Fruit fly (Drosophila melanogaster) whole organism, pupa: ENCODE results near the gene Remo.

Experiments
- CG12605 ChIP-seq: fragments of 200-800 bp; sonication (Bioruptor generic); IDR thresholded peaks from 2 replicates; pipeline ENCODE4 v1.3.6; 2022; ENCODE audit warnings: missing biosample characterization, missing genetic modification characterization
- EcR ChIP-seq: fragments of 200-800 bp; sonication (Bioruptor generic); optimal IDR thresholded peaks from 3 replicates; lab custom pipeline; 2019; ENCODE audit warnings: missing biosample characterization, missing genetic modification characterization, mild to moderate bottlenecking, moderate library complexity, missing genetic modification reagents
- Snoo ChIP-seq: fragments of 200-800 bp; sonication (Bioruptor generic); optimal IDR thresholded peaks from 3 replicates; lab custom pipeline; 2017; ENCODE audit warnings: missing biosample characterization, mild to moderate bottlenecking, missing genetic modification characterization, inconsistent platforms
- gl ChIP-seq: fragments of 200-800 bp; sonication (Bioruptor generic); optimal IDR thresholded peaks from 2 replicates; lab custom pipeline; 2018; ENCODE audit warnings: missing biosample characterization, mild to moderate bottlenecking, missing genetic modification characterization

DNA sequence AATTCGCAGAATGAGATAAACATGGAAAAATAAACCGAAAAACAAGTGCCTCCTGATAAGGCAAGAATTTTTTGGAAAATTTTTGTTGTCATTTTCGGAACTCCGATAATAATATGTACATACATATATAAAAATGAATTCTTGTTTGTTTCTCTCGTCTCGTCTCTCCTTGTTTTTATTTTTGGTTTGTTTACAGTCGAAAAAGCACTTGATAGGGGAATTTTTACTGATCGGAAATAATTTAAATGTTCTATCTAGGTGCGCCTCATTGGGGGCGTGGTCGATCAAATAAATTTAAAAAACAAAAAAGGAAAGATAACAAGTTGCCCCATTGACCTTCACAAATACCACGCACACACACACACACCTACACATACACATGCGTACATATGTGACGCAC is 5.1 kb upstream of the Remo start:
- TF ChIP-seq Snoo (tag; lab: Kevin White, UChicago), result no peak
- TF ChIP-seq EcR (GFP tag; lab: Kevin White, UChicago), result no peak
- TF ChIP-seq CG12605 (GFP tag; lab: Robert Waterston, UW), result no peak
- TF ChIP-seq gl (tag; lab: Kevin White, UChicago), result no peak
